Fruit fly (Drosophila melanogaster) whole organism, embryonic: Measurements from ENCODE around the gene AOX4.

Source experiments
- BEAF-32 ChIP-seq: fragments of 200-800 bp; sonication (Bioruptor generic); optimal IDR thresholded peaks from 3 replicates; lab custom pipeline; 2017; ENCODE audit warnings: missing biosample characterization, missing genetic modification characterization, mild to moderate bottlenecking, moderate library complexity, missing genetic modification reagents
- CG10267 ChIP-seq: fragments of 200-800 bp; sonication (Bioruptor generic); optimal IDR thresholded peaks from 2 replicates; lab custom pipeline; 2018; ENCODE audit warnings: missing biosample characterization, mild to moderate bottlenecking, missing genetic modification characterization, moderate library complexity
- CG10654 ChIP-seq: fragments of 200-800 bp; sonication (Bioruptor generic); optimal IDR thresholded peaks from 2 replicates; lab custom pipeline; 2016; ENCODE audit warnings: missing biosample characterization, missing genetic modification characterization
- CG10959 ChIP-seq: fragments of 200-800 bp; sonication (Bioruptor generic); IDR thresholded peaks from 2 replicates; pipeline ENCODE4 v1.3.6; 2022; ENCODE audit warnings: missing biosample characterization, missing genetic modification characterization
- CG12299 ChIP-seq: fragments of 200-800 bp; sonication (Bioruptor generic); optimal IDR thresholded peaks from 2 replicates; lab custom pipeline; 2018; ENCODE audit warnings: missing biosample characterization, mild to moderate bottlenecking, missing genetic modification characterization
- CG13775 ChIP-seq: fragments of 200-800 bp; sonication (Bioruptor generic); optimal IDR thresholded peaks from 3 replicates; lab custom pipeline; 2017; ENCODE audit warnings: missing biosample characterization, mild to moderate bottlenecking, missing genetic modification characterization
- CG14710 ChIP-seq: fragments of 200-800 bp; sonication (Bioruptor generic); optimal IDR thresholded peaks from 3 replicates; lab custom pipeline; 2019; ENCODE audit warnings: missing biosample characterization, mild to moderate bottlenecking, missing genetic modification characterization, moderate library complexity
- CG16815 ChIP-seq: fragments of 200-800 bp; sonication (Bioruptor generic); optimal IDR thresholded peaks from 3 replicates; lab custom pipeline; 2017; ENCODE audit warnings: missing biosample characterization, mild to moderate bottlenecking, missing genetic modification characterization
- CG17328 ChIP-seq: fragments of 200-800 bp; sonication (Bioruptor generic); IDR thresholded peaks from 2 replicates; pipeline ENCODE4 v1.3.6; 2022; ENCODE audit warnings: missing biosample characterization, missing genetic modification characterization
- CG17829 ChIP-seq: fragments of 200-800 bp; optimal IDR thresholded peaks from 2 replicates; lab custom pipeline; 2019; ENCODE audit warnings: missing biosample characterization, mild to moderate bottlenecking, missing genetic modification characterization, moderate library complexity
- CG18262 ChIP-seq: fragments of 200-800 bp; optimal IDR thresholded peaks from 3 replicates; lab custom pipeline; 2019; ENCODE audit warnings: missing biosample characterization, mild to moderate bottlenecking, missing genetic modification characterization, moderate library complexity
- CG18764 ChIP-seq: fragments of 200-800 bp; sonication (Bioruptor generic); optimal IDR thresholded peaks from 3 replicates; lab custom pipeline; 2016; ENCODE audit warnings: missing biosample characterization, missing genetic modification characterization
- CG2712 ChIP-seq: fragments of 200-800 bp; optimal IDR thresholded peaks from 3 replicates; lab custom pipeline; 2019; ENCODE audit warnings: missing biosample characterization, mild to moderate bottlenecking, missing genetic modification characterization, moderate library complexity
- CG4404 ChIP-seq: fragments of 200-800 bp; sonication (Bioruptor generic); IDR thresholded peaks from 2 replicates; pipeline ENCODE4 v1.3.6; 2022; ENCODE audit warnings: missing biosample characterization, missing genetic modification characterization
- CG6689 ChIP-seq: fragments of 200-800 bp; sonication (Bioruptor generic); IDR thresholded peaks from 2 replicates; pipeline ENCODE4 v1.3.6; 2022; ENCODE audit warnings: missing biosample characterization, missing genetic modification characterization
- CG8765 ChIP-seq: fragments of 200-800 bp; sonication (Bioruptor generic); IDR thresholded peaks from 2 replicates; pipeline ENCODE4 v1.3.6; 2022; ENCODE audit warnings: missing biosample characterization, missing genetic modification characterization
- CG9215 ChIP-seq: fragments of 200-800 bp; sonication (Bioruptor generic); IDR thresholded peaks from 2 replicates; pipeline ENCODE4 v1.3.6; 2022; ENCODE audit warnings: missing biosample characterization, missing genetic modification characterization
- Kr ChIP-seq: fragments of 200-800 bp; sonication (Bioruptor generic); optimal IDR thresholded peaks from 2 replicates; lab custom pipeline; 2017; ENCODE audit warnings: missing biosample characterization, mild to moderate bottlenecking, missing genetic modification characterization
- Med ChIP-seq: fragments of 200-800 bp; sonication (Bioruptor generic); peaks from one replicate; lab custom pipeline; 2016; ENCODE audit warnings: missing biosample characterization, missing genetic modification characterization, mild to moderate bottlenecking, inconsistent platforms, moderate library complexity
- Oli ChIP-seq: fragments of 200-800 bp; sonication (Bioruptor generic); optimal IDR thresholded peaks from 2 replicates; lab custom pipeline; 2018; ENCODE audit warnings: missing biosample characterization, mild to moderate bottlenecking, missing genetic modification characterization, moderate library complexity
- Six4 ChIP-seq: fragments of 200-800 bp; sonication (Bioruptor generic); optimal IDR thresholded peaks from 2 replicates; lab custom pipeline; 2016; ENCODE audit warnings: missing biosample characterization, missing genetic modification characterization
- Xrp1 ChIP-seq: fragments of 200-800 bp; sonication (Bioruptor generic); IDR thresholded peaks from 2 replicates; pipeline ENCODE4 v1.3.6; 2022; ENCODE audit warnings: missing biosample characterization, missing genetic modification characterization
- ara ChIP-seq: fragments of 200-800 bp; sonication (Bioruptor generic); IDR thresholded peaks from 2 replicates; pipeline ENCODE4 v1.3.6; 2022; ENCODE audit warnings: missing biosample characterization, missing genetic modification characterization
- cg ChIP-seq: fragments of 200-800 bp; sonication (Bioruptor generic); optimal IDR thresholded peaks from 3 replicates; lab custom pipeline; 2019; ENCODE audit warnings: missing biosample characterization, mild to moderate bottlenecking, missing genetic modification characterization, moderate library complexity
- chif ChIP-seq, 2 experiments: fragments of 200-800 bp; sonication (Bioruptor generic); optimal IDR thresholded peaks; 3 replicates each; lab custom pipeline; 2016; ENCODE audit warnings: missing biosample characterization in 2 of 2, missing genetic modification characterization in 2 of 2
- disco-r ChIP-seq: fragments of 200-800 bp; sonication (Bioruptor generic); optimal IDR thresholded peaks from 2 replicates; lab custom pipeline; 2016; ENCODE audit warnings: missing biosample characterization, missing genetic modification characterization
- dmrt11E ChIP-seq: fragments of 200-800 bp; sonication (Bioruptor generic); optimal IDR thresholded peaks from 3 replicates; lab custom pipeline; 2018; ENCODE audit warnings: missing biosample characterization, mild to moderate bottlenecking, missing genetic modification characterization, moderate library complexity
- fd102C ChIP-seq: fragments of 200-800 bp; sonication (Bioruptor generic); optimal IDR thresholded peaks from 2 replicates; lab custom pipeline; 2018; ENCODE audit warnings: missing biosample characterization, mild to moderate bottlenecking, missing genetic modification characterization, moderate library complexity
- gem ChIP-seq: fragments of 200-800 bp; sonication (Bioruptor generic); optimal IDR thresholded peaks from 2 replicates; lab custom pipeline; 2019; ENCODE audit warnings: missing biosample characterization, mild to moderate bottlenecking, missing genetic modification characterization, moderate library complexity
- grau ChIP-seq: fragments of 200-800 bp; optimal IDR thresholded peaks from 3 replicates; lab custom pipeline; 2019; ENCODE audit warnings: missing biosample characterization, mild to moderate bottlenecking, missing genetic modification characterization, moderate library complexity
- hth ChIP-seq: fragments of >200 bp; optimal IDR thresholded peaks from 2 replicates; lab custom pipeline; 2017; ENCODE audit warnings: inconsistent platforms
- lbe ChIP-seq: fragments of 200-800 bp; sonication (Bioruptor generic); optimal IDR thresholded peaks from 2 replicates; lab custom pipeline; 2016; ENCODE audit warnings: missing biosample characterization, mild to moderate bottlenecking, missing genetic modification characterization
- lola ChIP-seq, 3 experiments: fragments of >200 bp in 2 of 3; fragments of 200-800 bp in 1 of 3; sonication (Bioruptor generic) in 1 of 3; optimal IDR thresholded peaks; 2 replicates each; lab custom pipeline; 2017 to 2019; ENCODE audit warnings: missing biosample characterization in 3 of 3, missing genetic modification characterization in 3 of 3, mild to moderate bottlenecking in 1 of 3, moderate library complexity in 1 of 3
- nau ChIP-seq: fragments of 200-800 bp; sonication (Bioruptor generic); optimal IDR thresholded peaks from 3 replicates; lab custom pipeline; 2017; ENCODE audit warnings: missing biosample characterization, mild to moderate bottlenecking, missing genetic modification characterization, missing genetic modification reagents
- nmo ChIP-seq: fragments of 200-800 bp; sonication (Bioruptor generic); optimal IDR thresholded peaks from 2 replicates; lab custom pipeline; 2018; ENCODE audit warnings: missing biosample characterization, mild to moderate bottlenecking, missing genetic modification characterization, moderate library complexity
- oc ChIP-seq: fragments of 200-800 bp; sonication (Bioruptor generic); optimal IDR thresholded peaks from 2 replicates; lab custom pipeline; 2018; ENCODE audit warnings: missing biosample characterization, mild to moderate bottlenecking, missing genetic modification characterization, moderate library complexity
- prd ChIP-seq, 3 experiments: fragments of >200 bp in 2 of 3; fragments of 200-800 bp in 1 of 3; sonication (Bioruptor generic) in 1 of 3; optimal IDR thresholded peaks in 2 of 3; IDR thresholded peaks in 1 of 3; 2 replicates in 2 of 3; 3 replicates in 1 of 3; pipeline versions ENCODE4 v1.3.6 to Lab custom; 2017 to 2022; ENCODE audit warnings: missing biosample characterization in 1 of 3, missing genetic modification characterization in 1 of 3
- repo ChIP-seq: fragments of 200-800 bp; sonication (Bioruptor generic); optimal IDR thresholded peaks from 2 replicates; lab custom pipeline; 2016; ENCODE audit warnings: missing biosample characterization, missing genetic modification characterization
- row ChIP-seq: fragments of 200-800 bp; sonication (Bioruptor generic); IDR thresholded peaks from 3 replicates; pipeline ENCODE4 v1.3.6; 2022; ENCODE audit warnings: missing biosample characterization, missing genetic modification characterization
- run ChIP-seq: fragments of 200-800 bp; sonication (Bioruptor generic); optimal IDR thresholded peaks from 3 replicates; lab custom pipeline; 2018; ENCODE audit warnings: missing biosample characterization, mild to moderate bottlenecking, missing genetic modification characterization
- sc ChIP-seq, 3 experiments: fragments of >200 bp in 2 of 3; fragments of 200-800 bp in 1 of 3; sonication (Bioruptor generic) in 1 of 3; optimal IDR thresholded peaks; 2 replicates in 2 of 3; 3 replicates in 1 of 3; lab custom pipeline; 2017; ENCODE audit warnings: mild to moderate bottlenecking in 1 of 3, missing biosample characterization in 1 of 3, missing genetic modification characterization in 1 of 3, missing genetic modification reagents in 1 of 3
- schlank ChIP-seq: fragments of 200-800 bp; sonication (Bioruptor generic); optimal IDR thresholded peaks from 2 replicates; lab custom pipeline; 2018; ENCODE audit warnings: missing biosample characterization, mild to moderate bottlenecking, missing genetic modification characterization
- sens ChIP-seq: fragments of 200-800 bp; sonication (Bioruptor generic); peaks from one replicate; lab custom pipeline; 2016; ENCODE audit warnings: missing biosample characterization, missing genetic modification characterization
- sisA ChIP-seq: fragments of 200-800 bp; sonication (Bioruptor generic); IDR thresholded peaks from 2 replicates; pipeline ENCODE4 v1.3.6; 2022; ENCODE audit warnings: missing biosample characterization, missing genetic modification characterization
- zf30C ChIP-seq: fragments of 200-800 bp; sonication (Bioruptor generic); optimal IDR thresholded peaks from 3 replicates; lab custom pipeline; 2018; ENCODE audit warnings: missing biosample characterization, mild to moderate bottlenecking, missing genetic modification characterization
- zfh1 ChIP-seq: fragments of 200-800 bp; sonication (Bioruptor generic); IDR thresholded peaks from 3 replicates; pipeline ENCODE4 v1.3.6; 2022; ENCODE audit warnings: missing biosample characterization, missing genetic modification characterization

AOX4 gene

DNA sequence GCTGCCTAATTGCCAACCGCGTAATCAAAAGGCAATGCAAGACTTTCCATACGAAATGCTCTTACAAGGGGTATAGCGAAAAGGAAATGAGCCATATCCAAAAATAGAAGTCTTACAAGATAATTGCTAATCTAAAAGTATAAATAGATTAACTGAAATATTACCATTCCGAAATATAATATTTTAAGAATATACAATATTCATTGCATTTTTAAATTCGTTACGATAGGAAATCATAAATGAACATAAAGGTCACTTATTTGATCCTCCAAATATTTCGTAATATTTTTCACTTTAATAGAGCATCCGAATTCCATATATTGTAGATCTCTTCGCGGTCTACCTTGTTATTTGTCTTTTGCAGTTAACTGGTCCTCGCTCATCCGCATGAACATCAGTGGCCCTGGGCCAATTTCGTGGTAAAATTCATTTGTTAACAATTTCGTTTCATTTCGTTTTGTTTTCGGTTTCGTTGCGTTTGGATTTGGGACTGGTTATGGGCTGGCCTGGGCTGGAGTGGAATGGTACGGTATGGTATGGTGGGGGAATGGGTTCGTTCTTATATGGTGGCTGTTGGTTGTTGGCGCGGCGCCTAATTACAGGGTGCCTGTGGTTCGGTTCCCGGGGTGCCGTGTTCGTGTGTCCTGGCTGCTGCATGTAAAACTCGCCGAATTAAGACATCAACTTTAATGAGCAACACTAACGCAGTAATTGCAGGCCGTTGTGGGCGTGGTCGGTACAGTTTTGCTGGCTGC, 36.1 kb upstream of the AOX4 start (continued):
- TF ChIP-seq nmo (GFP tag; lab: Kevin White, UChicago) (peak; percentile 12), BEAF-32 (no peak)

DNA sequence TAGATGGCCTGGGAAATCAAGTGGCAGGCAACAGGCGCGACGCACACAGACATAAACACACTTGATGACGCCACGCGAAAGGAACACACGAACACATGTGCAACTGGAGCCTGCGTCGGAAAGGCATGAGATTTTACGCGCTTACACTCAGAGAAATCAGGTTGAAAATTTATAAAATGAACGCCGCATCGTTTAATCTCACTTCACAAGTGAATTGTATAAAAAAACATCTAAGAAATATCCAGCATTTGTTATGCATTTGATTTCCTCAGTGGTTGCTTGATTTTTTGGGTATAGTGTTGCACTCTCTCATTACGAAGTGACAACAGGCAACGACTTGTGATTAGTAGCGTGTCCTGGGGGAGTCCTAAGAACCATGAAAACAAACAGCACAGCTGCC, 34.9 kb upstream of the AOX4 start:
- TF ChIP-seq run (tag; lab: Kevin White, UChicago) (no peak), disco-r (GFP tag; lab: Kevin White, UChicago) (no peak), CG10959 (GFP tag; lab: Robert Waterston, UW) (peak; percentile 60), gem (peak; percentile 19), Xrp1 (peak; percentile 50; the same call in 1 of the 2 replicates), prd (optimal IDR thresholded peaks at IDR 0.05; lab: Kevin White, UChicago) (no peak), prd (GFP tag; IDR thresholded peaks at IDR 0.05; lab: Robert Waterston, UW) (peak; percentile 55; the same call in 1 of the 3 replicates), Med (GFP tag; lab: Kevin White, UChicago) (peak; percentile 64), CG16815 (GFP tag; lab: Kevin White, UChicago) (peak; percentile 1), Kr (peak; percentile 51), CG13775 (peak; percentile 2), repo (GFP tag; lab: Kevin White, UChicago) (no peak), zfh1 (GFP tag; lab: Robert Waterston, UW) (peak; percentile 58; the same call in 2 of the 3 replicates), CG14710 (tag; lab: Kevin White, UChicago) (peak; percentile 20), Six4 (GFP tag; lab: Kevin White, UChicago) (peak; percentile 67), CG18262 (tag; lab: Kevin White, UChicago) (peak; percentile 3), chif (GFP tag; optimal IDR thresholded peaks at IDR 0.05; lab: Kevin White, UChicago) (peak in 1 of 2 experiments; percentile 35), CG9215 (GFP tag; lab: Robert Waterston, UW) (no peak), CG8765 (GFP tag; lab: Robert Waterston, UW) (peak; percentile 43; the same call in 1 of the 2 replicates), cg (GFP tag; lab: Kevin White, UChicago) (peak; percentile 36), Oli (tag; lab: Kevin White, UChicago) (no peak), row (peak; percentile 62), ara (GFP tag; lab: Robert Waterston, UW) (0 out of 2 replicates have a peak, but pooled peaks have one; percentile 40), sc (optimal IDR thresholded peaks at IDR 0.05; lab: Kevin White, UChicago) (no peak), sc (GFP tag; optimal IDR thresholded peaks at IDR 0.05; lab: Kevin White, UChicago) (no peak), nau (GFP tag; lab: Kevin White, UChicago) (no peak), sisA (no peak), oc (tag; lab: Kevin White, UChicago) (no peak), CG2712 (tag; lab: Kevin White, UChicago) (peak; percentile 56), lbe (GFP tag; lab: Kevin White, UChicago) (no peak), CG18764 (GFP tag; lab: Kevin White, UChicago) (no peak), CG6689 (0 out of 2 replicates have a peak, but pooled peaks have one; percentile 7), schlank (no peak), CG10267 (tag; lab: Kevin White, UChicago) (peak; percentile 27), hth (no peak), CG4404 (peak; percentile 65), CG17328 (GFP tag; lab: Robert Waterston, UW) (peak; percentile 43; the same call in 1 of the 2 replicates), dmrt11E (peak; percentile 92), lola (GFP tag; optimal IDR thresholded peaks at IDR 0.05; lab: Kevin White, UChicago) (peak in 1 of 3 experiments; percentile 15), CG12299 (no peak), CG17829 (peak; percentile 54), grau (tag; lab: Kevin White, UChicago) (no peak), CG10654 (GFP tag; lab: Kevin White, UChicago) (no peak), sens (GFP tag; lab: Kevin White, UChicago) (peak; percentile 83), zf30C (GFP tag; lab: Kevin White, UChicago) (peak; percentile 94), fd102C (GFP tag; lab: Kevin White, UChicago) (peak; percentile 31)
